Fruit fly (Drosophila melanogaster): Measurements from ENCODE around the gene AP-1sigma.

The AP-1sigma gene

DNA sequence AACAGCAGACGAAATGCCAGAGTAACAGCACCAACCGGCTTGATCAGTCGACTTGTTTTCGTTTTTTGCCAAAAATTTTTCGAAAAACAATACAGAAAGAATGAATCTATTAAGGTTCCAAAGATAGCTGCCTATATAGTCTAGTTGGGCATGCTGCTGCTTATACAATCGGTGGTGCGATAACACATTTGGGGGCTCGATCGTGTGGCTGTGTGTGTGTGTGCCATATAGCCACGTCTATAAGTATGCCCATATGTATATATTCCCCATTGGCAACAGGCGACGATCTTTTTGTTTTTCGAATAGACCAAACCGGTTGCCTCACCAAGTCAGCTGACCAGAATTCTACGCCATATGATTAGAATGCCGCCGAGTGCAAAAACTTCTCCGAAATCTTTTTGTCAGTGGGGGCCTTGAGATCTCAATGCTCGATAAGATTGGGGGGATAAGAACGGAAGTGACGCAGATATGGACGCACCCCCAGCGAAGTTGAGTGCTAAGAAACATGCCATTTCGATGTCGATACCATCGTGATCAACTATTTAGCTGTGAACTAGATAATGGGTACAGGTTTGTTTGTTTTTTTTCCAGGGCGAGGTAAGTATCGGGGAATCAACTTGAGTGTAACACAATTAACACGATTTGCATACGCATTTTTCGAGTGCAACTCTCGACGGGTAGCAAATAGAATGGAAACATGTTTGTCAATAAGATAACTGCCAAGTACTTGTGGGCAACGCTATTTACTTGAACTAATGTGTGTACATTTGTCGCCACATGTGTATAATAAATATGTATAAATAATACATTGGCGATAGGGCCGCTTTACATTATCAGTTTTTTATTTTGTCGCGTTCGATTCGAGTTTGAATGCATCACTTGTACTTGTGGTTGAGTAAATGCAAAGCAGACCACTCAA lies 18.3 kb upstream of the AP-1sigma start:
- peak; percentile 37; the same call in 1 of the 2 replicates for TF ChIP-seq CG32121 (GFP tag; IDR thresholded peaks at IDR 0.05)
- no peak for TF ChIP-seq gl (tag; optimal IDR thresholded peaks at IDR 0.05)
- TF ChIP-seq CG9948 (tag; optimal IDR thresholded peaks at IDR 0.05): no peak
- 0 out of 3 replicates have a peak, but pooled peaks have one; percentile 49 for TF ChIP-seq fd96Ca (GFP tag; IDR thresholded peaks at IDR 0.05)
- TF ChIP-seq Pif1B (GFP tag; optimal IDR thresholded peaks at IDR 0.05): no peak
- TF ChIP-seq CG34367 (tag; optimal IDR thresholded peaks at IDR 0.05): no peak
- TF ChIP-seq D1 (tag; optimal IDR thresholded peaks at IDR 0.05): no peak
- TF ChIP-seq CG4496 (GFP tag; IDR thresholded peaks at IDR 0.05): peak; percentile 60
- no peak for TF ChIP-seq CG13204 (GFP tag; optimal IDR thresholded peaks at IDR 0.05)
- peak; percentile 15 for TF ChIP-seq Pif1A (GFP tag; optimal IDR thresholded peaks at IDR 0.05)
- no peak for TF ChIP-seq CG8159 (tag; optimal IDR thresholded peaks at IDR 0.05)
- TF ChIP-seq Ets98B (GFP tag; IDR thresholded peaks at IDR 0.05): peak; percentile 65
- TF ChIP-seq CG14655 (GFP tag; optimal IDR thresholded peaks at IDR 0.05): peak; percentile 22
- no peak for TF ChIP-seq CG10348 (GFP tag; IDR thresholded peaks at IDR 0.05)

DNA sequence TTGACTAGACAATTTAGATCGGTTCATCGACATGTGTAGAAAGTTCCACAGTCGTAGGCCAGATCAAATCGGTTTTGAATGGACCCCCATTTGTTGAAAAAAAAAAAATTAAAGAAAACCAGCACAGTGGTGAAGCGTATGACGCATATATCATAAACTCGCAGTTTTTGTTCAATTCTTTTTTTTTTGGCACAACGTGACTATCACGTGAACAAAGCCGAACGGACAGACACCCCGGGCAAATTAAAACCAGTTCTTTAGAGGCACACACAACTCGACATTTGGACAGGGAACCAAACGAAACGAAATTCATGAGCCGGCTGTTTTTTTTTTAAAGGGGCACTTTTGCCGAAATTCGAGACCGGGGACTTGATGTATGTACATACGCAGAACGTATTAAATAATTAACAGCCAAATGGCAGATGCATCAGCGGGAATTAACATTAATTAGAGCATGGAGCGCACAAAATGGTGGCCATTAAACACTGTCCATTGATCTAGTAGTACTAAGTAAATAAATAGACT lies 17.5 kb upstream of the AP-1sigma start:
- TF ChIP-seq fd96Ca (GFP tag; IDR thresholded peaks at IDR 0.05) (no peak), Snoo (tag; optimal IDR thresholded peaks at IDR 0.05) (no peak), CG15710 (tag; optimal IDR thresholded peaks at IDR 0.05) (no peak), CG14655 (GFP tag; optimal IDR thresholded peaks at IDR 0.05) (no peak), CG9948 (tag; optimal IDR thresholded peaks at IDR 0.05) (no peak), EcR (GFP tag; optimal IDR thresholded peaks at IDR 0.05) (no peak), gl (tag; optimal IDR thresholded peaks at IDR 0.05) (no peak), Pif1B (GFP tag; optimal IDR thresholded peaks at IDR 0.05) (no peak), CG17806 (tag; optimal IDR thresholded peaks at IDR 0.05) (no peak), CG12605 (GFP tag; IDR thresholded peaks at IDR 0.05) (no peak), CG10348 (GFP tag; IDR thresholded peaks at IDR 0.05) (no peak), CG34367 (tag; optimal IDR thresholded peaks at IDR 0.05) (no peak)

DNA sequence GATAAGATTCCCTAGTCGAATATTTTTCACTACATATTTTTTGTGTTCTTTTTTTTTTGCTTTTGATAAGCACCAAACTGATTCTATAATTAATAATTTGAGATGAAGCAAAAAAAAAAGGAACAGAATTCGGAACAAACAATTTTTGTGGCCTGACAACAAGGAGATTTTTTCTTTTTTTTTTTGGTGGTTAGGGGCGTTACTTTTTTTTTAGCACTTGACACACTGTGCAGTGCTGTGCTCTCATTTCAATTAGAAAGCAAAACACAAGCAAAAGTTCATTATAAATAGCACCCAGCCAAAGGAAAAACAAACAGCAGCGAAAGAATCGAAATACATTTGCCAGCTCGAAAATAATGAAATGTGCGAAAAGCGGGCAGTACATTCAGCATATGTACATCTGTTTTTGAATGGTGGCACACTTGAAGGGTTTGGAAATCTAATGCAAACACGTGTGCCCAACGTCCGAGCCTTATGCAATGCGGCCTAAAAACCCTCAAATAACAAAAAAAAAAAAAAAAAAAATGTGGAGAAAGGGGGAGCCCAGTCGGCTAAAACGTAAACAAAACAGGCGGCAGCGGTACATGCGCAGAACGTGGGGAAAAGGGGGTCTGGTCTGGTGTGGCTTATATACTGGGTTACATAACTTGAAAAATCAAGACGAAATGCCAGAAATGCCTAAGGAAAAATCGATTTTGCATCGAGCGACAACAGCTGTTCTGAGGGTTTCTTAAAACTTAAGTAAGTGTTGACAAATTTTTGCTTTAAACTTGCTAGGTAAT lies 16.6 kb upstream of the AP-1sigma start:
- TF ChIP-seq CG17806 (tag; optimal IDR thresholded peaks at IDR 0.05) (no peak), CG34367 (tag; optimal IDR thresholded peaks at IDR 0.05) (no peak), Ets98B (GFP tag; IDR thresholded peaks at IDR 0.05) (peak; percentile 50), CG15710 (tag; optimal IDR thresholded peaks at IDR 0.05) (no peak), CG13204 (GFP tag; optimal IDR thresholded peaks at IDR 0.05) (no peak), CG4496 (GFP tag; IDR thresholded peaks at IDR 0.05) (peak; percentile 60; the same call in 2 of the 3 replicates), Pif1A (GFP tag; optimal IDR thresholded peaks at IDR 0.05) (no peak), rn (GFP tag; IDR thresholded peaks at IDR 0.05) (no peak), CG8159 (tag; optimal IDR thresholded peaks at IDR 0.05) (no peak), fd96Ca (GFP tag; IDR thresholded peaks at IDR 0.05) (no peak), gl (tag; optimal IDR thresholded peaks at IDR 0.05) (no peak), CG9948 (tag; optimal IDR thresholded peaks at IDR 0.05) (peak; percentile 8), CG14655 (GFP tag; optimal IDR thresholded peaks at IDR 0.05) (peak; percentile 35), Pif1B (GFP tag; optimal IDR thresholded peaks at IDR 0.05) (no peak), CG32121 (GFP tag; IDR thresholded peaks at IDR 0.05) (peak; percentile 49), CG8301 (tag; optimal IDR thresholded peaks at IDR 0.05) (peak; percentile 31), CG10348 (GFP tag; IDR thresholded peaks at IDR 0.05) (no peak), EcR (GFP tag; optimal IDR thresholded peaks at IDR 0.05) (no peak)

DNA sequence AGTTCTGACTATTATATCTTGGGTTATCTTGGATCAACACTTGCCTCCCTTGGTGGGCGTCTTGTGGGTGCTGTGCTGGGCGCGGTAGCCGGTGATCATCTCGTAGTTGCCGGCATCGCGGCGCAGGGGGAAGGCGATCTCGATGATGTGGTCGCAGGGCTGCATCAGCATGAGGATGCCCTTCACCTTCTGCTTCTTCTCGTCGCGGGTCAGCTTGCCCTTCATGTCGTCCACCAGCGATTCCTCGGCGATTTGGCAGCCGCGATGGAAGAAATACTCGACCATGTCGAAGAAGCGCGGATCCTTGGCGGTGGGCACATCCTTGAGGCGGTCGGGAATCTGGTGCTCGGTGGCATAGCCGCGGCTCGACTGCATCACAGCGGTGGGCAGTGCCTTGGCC lies 15.9 kb upstream of the AP-1sigma start:
- TF ChIP-seq Ets98B (GFP tag; IDR thresholded peaks at IDR 0.05) (no peak), CG13204 (GFP tag; optimal IDR thresholded peaks at IDR 0.05) (no peak), EcR (GFP tag; optimal IDR thresholded peaks at IDR 0.05) (no peak), CG8159 (tag; optimal IDR thresholded peaks at IDR 0.05) (no peak), gl (tag; optimal IDR thresholded peaks at IDR 0.05) (no peak), Pif1A (GFP tag; optimal IDR thresholded peaks at IDR 0.05) (no peak), CG10348 (GFP tag; IDR thresholded peaks at IDR 0.05) (0 out of 2 replicates have a peak, but pooled peaks have one; percentile 7), Snoo (tag; optimal IDR thresholded peaks at IDR 0.05) (no peak)

DNA sequence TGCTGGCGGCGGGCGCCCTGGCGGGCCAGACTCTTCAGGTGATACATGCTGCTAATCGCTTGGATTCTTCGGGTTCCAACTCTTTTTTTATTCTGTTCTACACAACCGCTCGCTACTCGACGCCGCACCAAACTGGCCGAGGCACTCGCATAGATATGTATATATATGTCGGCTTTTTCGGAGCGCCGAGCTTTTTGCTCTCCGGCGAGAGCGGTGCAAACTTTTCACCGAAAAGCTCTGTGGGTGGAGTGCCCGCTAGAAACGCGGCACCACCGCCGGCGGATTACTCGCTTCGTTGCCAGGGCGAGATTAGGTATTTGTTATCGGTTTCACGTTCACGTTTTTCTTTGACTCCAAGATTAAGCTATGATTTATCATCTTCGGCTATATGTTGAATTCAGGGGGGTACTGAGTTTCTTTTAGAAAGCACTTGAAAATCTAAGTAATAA lies 15.5 kb upstream of the AP-1sigma start, which contains the start of gene Gdh:
Gdh (minus strand) TSS at position 137 of the 449 bp plus-strand sequence.
- no peak for TF ChIP-seq CG8301 (tag; optimal IDR thresholded peaks at IDR 0.05)
- no peak for TF ChIP-seq D1 (tag; optimal IDR thresholded peaks at IDR 0.05)
- peak; percentile 20; the same call in 1 of the 2 replicates for TF ChIP-seq CG32121 (GFP tag; IDR thresholded peaks at IDR 0.05)
- TF ChIP-seq CG12605 (GFP tag; IDR thresholded peaks at IDR 0.05): peak; percentile 57; the same call in 1 of the 2 replicates
- TF ChIP-seq Pif1A (GFP tag; optimal IDR thresholded peaks at IDR 0.05): peak; percentile 12
- no peak for TF ChIP-seq CG14655 (GFP tag; optimal IDR thresholded peaks at IDR 0.05)
- peak; percentile 39 for TF ChIP-seq Snoo (tag; optimal IDR thresholded peaks at IDR 0.05)
- peak; percentile 60; the same call in 1 of the 2 replicates for TF ChIP-seq Ets98B (GFP tag; IDR thresholded peaks at IDR 0.05)
- peak; percentile 23 for TF ChIP-seq EcR (GFP tag; optimal IDR thresholded peaks at IDR 0.05)
- no peak for TF ChIP-seq CG8159 (tag; optimal IDR thresholded peaks at IDR 0.05)
- no peak for TF ChIP-seq rn (GFP tag; IDR thresholded peaks at IDR 0.05)
- TF ChIP-seq CG10348 (GFP tag; IDR thresholded peaks at IDR 0.05): no peak
- TF ChIP-seq CG13204 (GFP tag; optimal IDR thresholded peaks at IDR 0.05): peak; percentile 34
- TF ChIP-seq CG9948 (tag; optimal IDR thresholded peaks at IDR 0.05): no peak
- no peak for TF ChIP-seq CG17806 (tag; optimal IDR thresholded peaks at IDR 0.05)
- no peak for TF ChIP-seq Pif1B (GFP tag; optimal IDR thresholded peaks at IDR 0.05)
- TF ChIP-seq CG4496 (GFP tag; IDR thresholded peaks at IDR 0.05): peak; percentile 72; the same call in 2 of the 3 replicates
- no peak for TF ChIP-seq gl (tag; optimal IDR thresholded peaks at IDR 0.05)
- no peak for TF ChIP-seq CG15710 (tag; optimal IDR thresholded peaks at IDR 0.05)
- peak; percentile 19; the same call in 1 of the 3 replicates for TF ChIP-seq fd96Ca (GFP tag; IDR thresholded peaks at IDR 0.05)
- no peak for TF ChIP-seq CG34367 (tag; optimal IDR thresholded peaks at IDR 0.05)
